Worm (Caenorhabditis elegans): ENCODE data around the gene Y43F8B.25.

Y43F8B.25 gene

DNA sequence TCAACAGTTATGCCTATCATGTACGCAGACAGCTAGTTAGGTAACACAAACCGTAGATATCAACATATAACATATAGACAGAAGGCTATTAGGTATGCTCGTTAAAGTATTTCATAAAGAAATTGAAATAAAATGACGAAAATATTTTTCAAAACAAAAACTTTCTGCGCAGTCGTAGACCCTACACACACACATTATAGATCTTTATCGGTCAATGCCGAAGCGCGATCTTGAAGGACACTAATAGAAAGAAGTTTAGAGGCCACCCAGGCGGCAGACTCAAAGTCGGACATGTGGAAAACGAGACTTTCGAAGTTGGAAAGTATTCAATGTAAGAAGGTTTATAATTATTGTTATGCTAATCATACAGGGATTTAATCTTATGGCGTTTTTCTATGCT, 33.8 kb upstream of the Y43F8B.25 start:
- TF ChIP-seq mab-5 (tag; optimal IDR thresholded peaks at IDR 0.05): no peak
- TF ChIP-seq M03D4.4 (tag; optimal IDR thresholded peaks at IDR 0.05): no peak
- TF ChIP-seq elt-1 (tag; optimal IDR thresholded peaks at IDR 0.05; ENCODE audit: borderline replicate concordance, insufficient read depth): peak; percentile 60
- TF ChIP-seq bed-3 (GFP tag; optimal IDR thresholded peaks at IDR 0.05): no peak
- TF ChIP-seq unc-39 (tag; optimal IDR thresholded peaks at IDR 0.05): no peak
- no peak for TF ChIP-seq ces-1 (GFP tag; optimal IDR thresholded peaks at IDR 0.05)
- TF ChIP-seq tbx-8 (GFP tag; optimal IDR thresholded peaks at IDR 0.05): no peak
- TF ChIP-seq ceh-39 (tag; optimal IDR thresholded peaks at IDR 0.05): no peak
- TF ChIP-seq snpc-4 (tag; optimal IDR thresholded peaks at IDR 0.05): no peak
- TF ChIP-seq pha-4 (tag; optimal IDR thresholded peaks at IDR 0.05): no peak
- no peak for TF ChIP-seq unc-120 (tag; optimal IDR thresholded peaks at IDR 0.05; ENCODE audit: poor library complexity, severe bottlenecking)
- TF ChIP-seq cnd-1 (tag; optimal IDR thresholded peaks at IDR 0.05): no peak
- peak; percentile 71 for TF ChIP-seq ham-2 (GFP tag; optimal IDR thresholded peaks at IDR 0.05)
- no peak for TF ChIP-seq nhr-12 (tag; optimal IDR thresholded peaks at IDR 0.05)
- no peak for TF ChIP-seq mls-2 (tag; optimal IDR thresholded peaks at IDR 0.05)

DNA sequence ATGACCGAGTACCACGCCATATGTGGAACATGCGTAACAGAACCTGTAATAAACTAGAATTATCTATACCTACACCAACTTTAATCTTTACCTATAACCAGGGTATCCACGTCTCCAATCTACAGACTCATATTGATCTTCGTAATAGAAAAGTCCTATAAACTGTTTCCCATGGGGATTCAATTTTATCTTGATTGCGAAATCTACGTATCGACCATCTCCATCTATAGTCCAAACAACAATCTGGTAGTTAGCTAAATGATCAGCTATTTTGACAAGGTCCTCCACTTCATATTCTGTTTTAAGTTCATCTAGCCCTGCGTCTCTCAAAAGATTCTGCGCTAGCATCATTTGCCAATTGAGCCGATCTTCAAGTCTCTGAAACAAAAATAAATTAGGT, 33.1 kb upstream of the Y43F8B.25 start:
- TF ChIP-seq drap-1 (GFP tag; optimal IDR thresholded peaks at IDR 0.05) (no peak), lin-13 (tag; optimal IDR thresholded peaks at IDR 0.05) (no peak), unc-62 (GFP tag; optimal IDR thresholded peaks at IDR 0.05) (no peak), M03D4.4 (tag; optimal IDR thresholded peaks at IDR 0.05) (no peak), elt-1 (tag; optimal IDR thresholded peaks at IDR 0.05; ENCODE audit: borderline replicate concordance, insufficient read depth) (peak; percentile 98), lin-32 (GFP tag; optimal IDR thresholded peaks at IDR 0.05) (no peak), bed-3 (GFP tag; optimal IDR thresholded peaks at IDR 0.05) (no peak), ham-2 (GFP tag; optimal IDR thresholded peaks at IDR 0.05) (peak; percentile 94), ces-1 (GFP tag; optimal IDR thresholded peaks at IDR 0.05) (no peak)

DNA sequence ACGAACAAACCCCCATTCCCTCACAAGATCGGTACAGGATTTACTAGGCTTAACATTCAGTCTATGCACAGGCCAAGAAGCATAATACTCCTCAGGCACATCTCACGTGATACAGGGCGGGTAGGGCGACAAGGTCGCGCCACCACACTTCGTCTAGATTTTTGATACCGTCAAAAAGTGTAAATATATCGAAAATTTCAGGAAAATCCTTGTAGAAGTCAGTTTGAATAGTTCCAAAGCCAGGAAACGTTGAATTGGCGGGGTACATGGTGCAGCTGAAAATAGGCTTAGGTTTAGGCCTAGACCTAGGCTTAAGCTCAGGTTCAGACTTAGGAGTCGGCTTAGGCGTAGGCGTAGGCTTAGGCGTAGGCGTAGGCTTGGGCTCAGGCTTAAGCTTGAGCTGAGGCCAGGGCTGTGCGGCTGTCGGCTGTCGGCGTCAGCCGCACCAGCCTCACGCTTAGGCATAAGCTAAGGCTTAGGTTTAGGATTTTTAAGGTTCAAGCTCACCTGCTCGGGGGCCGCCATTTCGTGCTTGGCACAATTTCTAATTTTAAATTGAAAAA, 32.3 kb upstream of the Y43F8B.25 start:
- TF ChIP-seq unc-120 (tag; optimal IDR thresholded peaks at IDR 0.05; ENCODE audit: poor library complexity, severe bottlenecking): no peak
- TF ChIP-seq ham-2 (GFP tag; optimal IDR thresholded peaks at IDR 0.05): peak; percentile 65
- TF ChIP-seq sem-2 (GFP tag; optimal IDR thresholded peaks at IDR 0.05): peak; percentile 25
- peak; percentile 72 for TF ChIP-seq sptf-1 (tag; optimal IDR thresholded peaks at IDR 0.05)
- peak; percentile 50 for TF ChIP-seq drap-1 (GFP tag; optimal IDR thresholded peaks at IDR 0.05)

DNA sequence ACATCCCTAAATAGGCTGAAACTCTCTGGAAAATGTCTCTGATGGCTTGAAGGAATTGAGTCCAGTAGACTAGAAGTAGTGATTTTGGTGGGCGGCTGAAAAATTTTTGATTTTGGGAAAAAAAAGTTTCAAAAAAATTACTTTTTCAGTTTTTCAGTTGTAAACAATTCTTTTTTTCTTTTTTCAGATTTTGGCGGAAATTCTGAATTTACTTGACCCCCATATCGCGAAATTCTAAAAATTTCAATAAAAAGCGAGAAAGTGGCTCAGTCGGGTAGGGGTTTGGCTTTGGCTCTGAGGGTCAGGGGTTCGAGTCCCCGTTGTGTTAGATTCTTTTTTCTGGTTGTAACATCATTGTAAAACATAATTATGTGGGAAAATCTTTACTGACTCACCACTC, 31.7 kb upstream of the Y43F8B.25 start, which contains the start of gene srw-85:
Gene srw-85, minus strand, starts transcription at position 101 of the 400 bp plus-strand sequence.
- TF ChIP-seq pha-4 (tag; optimal IDR thresholded peaks at IDR 0.05): no peak
- TF ChIP-seq nhr-12 (tag; optimal IDR thresholded peaks at IDR 0.05): no peak
- no peak for TF ChIP-seq mab-5 (tag; optimal IDR thresholded peaks at IDR 0.05)
- no peak for TF ChIP-seq drap-1 (GFP tag; optimal IDR thresholded peaks at IDR 0.05)
- no peak for TF ChIP-seq lin-32 (GFP tag; optimal IDR thresholded peaks at IDR 0.05)
- no peak for TF ChIP-seq mep-1 (tag; optimal IDR thresholded peaks at IDR 0.05)
- TF ChIP-seq sem-2 (GFP tag; optimal IDR thresholded peaks at IDR 0.05): no peak

DNA sequence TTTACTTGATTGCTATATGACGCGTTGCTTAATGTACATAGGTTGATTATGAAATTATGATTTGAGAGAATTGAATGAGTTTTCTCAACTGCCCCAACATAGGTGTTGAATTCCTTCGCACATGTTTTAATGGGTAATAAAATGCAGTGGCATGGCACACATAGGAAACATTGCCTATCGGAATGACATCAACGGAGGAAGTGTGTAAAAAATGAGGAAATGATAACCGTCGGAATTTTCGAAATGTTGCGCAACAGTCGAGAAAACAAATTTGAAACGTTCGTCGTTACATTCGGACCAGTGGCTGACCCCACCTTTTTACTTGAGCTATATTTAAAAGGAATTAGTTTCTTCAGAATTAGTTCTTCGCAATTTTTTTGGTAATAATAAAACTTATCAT, 30.7 kb upstream of the Y43F8B.25 start:
- TF ChIP-seq nhr-237 (tag; optimal IDR thresholded peaks at IDR 0.05) (no peak), lsy-2 (tag; optimal IDR thresholded peaks at IDR 0.05) (no peak), zip-8 (tag; optimal IDR thresholded peaks at IDR 0.05) (no peak)

DNA sequence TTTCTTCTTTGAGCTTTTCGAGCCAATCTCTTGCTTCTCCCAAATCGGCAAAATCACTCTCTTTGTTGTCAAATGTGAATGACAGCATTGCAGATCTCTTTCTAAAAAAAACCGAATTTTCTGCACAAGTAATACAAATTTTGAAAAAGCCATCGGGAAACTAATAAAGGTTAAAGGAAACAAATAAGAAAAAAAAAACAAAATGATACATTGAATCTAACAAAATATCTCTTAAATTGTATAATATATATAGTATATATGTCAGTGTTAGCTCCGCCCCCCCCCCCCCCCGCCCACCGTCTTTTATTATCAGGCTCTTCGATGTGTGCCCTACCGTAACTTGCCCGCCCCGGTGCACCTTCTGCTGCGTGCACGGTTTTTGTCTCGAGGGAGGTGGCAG, 29.7 kb upstream of the Y43F8B.25 start, which contains the start of gene C25F9.11:
Gene C25F9.11, minus strand, starts transcription at position 101 of the 400 bp plus-strand sequence.
- TF ChIP-seq hlh-1 (tag; optimal IDR thresholded peaks at IDR 0.05): no peak
- no peak for TF ChIP-seq pha-4 (tag; optimal IDR thresholded peaks at IDR 0.05)
- no peak for TF ChIP-seq ceh-43 (GFP tag; optimal IDR thresholded peaks at IDR 0.05)
- TF ChIP-seq lsy-2 (tag; optimal IDR thresholded peaks at IDR 0.05): no peak
- no peak for TF ChIP-seq flh-1 (GFP tag; optimal IDR thresholded peaks at IDR 0.05)
- TF ChIP-seq elt-3 (tag; optimal IDR thresholded peaks at IDR 0.05): no peak
- no peak for TF ChIP-seq nhr-2 (tag; optimal IDR thresholded peaks at IDR 0.05)
- no peak for TF ChIP-seq unc-39 (tag; optimal IDR thresholded peaks at IDR 0.05)
- TF ChIP-seq ztf-11 (tag; optimal IDR thresholded peaks at IDR 0.05): no peak
